Worm (Caenorhabditis elegans): ENCODE measurements around the gene ctsa-4.1.
A peak's percentile ranks its signal among the peaks of the same experiment; 100 is the strongest.

Gene ctsa-4.1

DNA sequence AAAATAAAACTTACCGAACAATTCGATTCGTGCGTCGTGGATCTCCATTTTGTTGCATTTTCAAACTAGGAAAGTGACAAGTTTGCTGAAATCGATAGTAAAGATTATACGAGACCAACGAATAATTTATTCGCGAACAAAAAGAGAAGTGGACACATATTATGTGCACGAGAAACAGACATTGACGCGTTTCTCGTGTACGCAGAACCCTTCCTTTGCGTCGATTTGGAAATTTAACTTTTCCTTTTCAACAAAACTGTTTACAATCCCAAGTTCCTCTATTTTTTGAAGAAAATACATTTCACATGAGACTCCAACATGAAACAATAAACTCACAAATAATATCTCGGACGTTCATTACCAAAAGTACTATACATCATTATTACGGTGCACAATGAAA is 6.0 kb upstream of the ctsa-4.1 start, which contains the start of gene K10B2.4:
K10B2.4 (minus strand) TSS at position 138 of the 400 bp plus-strand sequence.
- TF ChIP-seq ceh-31 (tag; optimal IDR thresholded peaks at IDR 0.05): peak; percentile 30
- peak; percentile 29 for TF ChIP-seq ceh-6 (GFP tag; optimal IDR thresholded peaks at IDR 0.05)
- TF ChIP-seq sox-2 (GFP tag; IDR thresholded peaks at IDR 0.05): no peak
- TF ChIP-seq pqm-1 (tag; optimal IDR thresholded peaks at IDR 0.05): no peak
- TF ChIP-seq ceh-18 (tag; optimal IDR thresholded peaks at IDR 0.05): peak; percentile 32
- TF ChIP-seq ceh-14 (tag; optimal IDR thresholded peaks at IDR 0.05): peak; percentile 29
- no peak for TF ChIP-seq nhr-11 (tag; optimal IDR thresholded peaks at IDR 0.05)
- TF ChIP-seq madf-2 (tag; optimal IDR thresholded peaks at IDR 0.05): no peak
- peak; percentile 49 for TF ChIP-seq tbx-2 (tag; optimal IDR thresholded peaks at IDR 0.05)
- TF ChIP-seq nfya-1 (tag; optimal IDR thresholded peaks at IDR 0.05): peak; percentile 49

DNA sequence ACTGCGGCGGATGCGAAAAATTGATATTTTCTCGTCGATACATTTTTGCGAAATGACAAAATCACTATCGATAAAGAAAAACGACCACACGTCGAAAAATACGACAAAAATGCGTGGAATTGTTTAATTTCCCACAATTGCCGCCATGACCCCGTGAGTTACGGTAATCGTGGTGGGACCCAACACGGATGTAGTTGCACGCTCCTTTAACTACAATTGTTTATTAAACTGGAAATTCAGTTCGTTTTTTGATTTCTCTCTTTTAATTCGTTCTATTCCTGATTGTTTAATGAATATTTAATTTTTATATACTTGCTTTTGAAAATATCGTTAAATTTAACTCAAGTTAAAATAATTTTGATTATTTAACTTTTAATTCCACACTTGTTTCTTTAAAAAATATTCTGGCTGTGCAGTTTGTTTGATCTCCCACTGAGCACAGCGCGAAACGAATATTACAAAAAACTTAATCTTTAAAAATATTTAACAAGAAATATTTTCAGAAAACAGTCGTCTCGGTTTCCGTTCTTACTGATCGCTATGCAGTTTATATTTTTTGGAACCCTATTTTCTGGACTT is 1.5 kb upstream of the ctsa-4.1 start, which contains the start of the genes ani-2 and clec-88:
ani-2 (minus strand) TSS at position 131 of the 579 bp plus-strand sequence.
clec-88 (plus strand) TSS at position 486 of the 579 bp plus-strand sequence.
- TF ChIP-seq ceh-34 (tag; optimal IDR thresholded peaks at IDR 0.05) (no peak), unc-3 (GFP tag; conservative IDR thresholded peaks at IDR 0.05) (no peak), unc-3 (tag; optimal IDR thresholded peaks at IDR 0.05) (no peak), nfya-1 (tag; optimal IDR thresholded peaks at IDR 0.05) (no peak)

DNA sequence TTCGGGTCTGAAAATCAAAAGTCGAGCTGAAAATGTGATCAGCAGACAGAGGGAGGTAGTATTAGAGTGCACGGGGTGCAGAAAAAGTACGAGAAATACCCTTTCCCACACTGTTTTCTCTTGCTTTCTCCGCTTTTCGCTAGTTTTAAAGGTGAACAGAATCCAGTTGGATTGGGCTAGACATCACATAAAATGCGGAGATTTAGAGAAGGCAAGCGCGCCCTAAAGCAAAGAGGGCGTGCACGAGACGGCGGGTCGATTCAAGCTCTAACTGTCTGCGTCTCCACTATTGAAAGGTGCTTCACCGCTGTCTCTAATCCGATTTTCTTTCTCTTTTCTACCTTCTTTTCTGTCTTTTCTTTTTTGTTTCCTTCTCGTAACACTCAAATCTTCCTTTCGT is 3.3 kb downstream of the ctsa-4.1 start:
- TF ChIP-seq fkh-10 (GFP tag; optimal IDR thresholded peaks at IDR 0.05): no peak
- TF ChIP-seq ceh-2 (tag; optimal IDR thresholded peaks at IDR 0.05): no peak
- TF ChIP-seq dmd-4 (tag; optimal IDR thresholded peaks at IDR 0.05; ENCODE audit: borderline replicate concordance): no peak
- no peak for TF ChIP-seq ahr-1 (tag; optimal IDR thresholded peaks at IDR 0.05)
- TF ChIP-seq elt-2 (tag; optimal IDR thresholded peaks at IDR 0.05): no peak
- no peak for TF ChIP-seq sdc-2 (tag; optimal IDR thresholded peaks at IDR 0.05)
- TF ChIP-seq pha-4 (tag; optimal IDR thresholded peaks at IDR 0.05): no peak
- no peak for TF ChIP-seq nhr-11 (tag; optimal IDR thresholded peaks at IDR 0.05)
- no peak for TF ChIP-seq ceh-14 (tag; optimal IDR thresholded peaks at IDR 0.05)
- TF ChIP-seq eyg-1 (tag; optimal IDR thresholded peaks at IDR 0.05): peak; percentile 0
- no peak for TF ChIP-seq pat-9 (tag; optimal IDR thresholded peaks at IDR 0.05)
- TF ChIP-seq pha-2 (tag; optimal IDR thresholded peaks at IDR 0.05): no peak
- no peak for TF ChIP-seq C08G9.2 (tag; optimal IDR thresholded peaks at IDR 0.05)
- no peak for TF ChIP-seq F13H6.1 (tag; optimal IDR thresholded peaks at IDR 0.05)
- no peak for TF ChIP-seq unc-3 (GFP tag; conservative IDR thresholded peaks at IDR 0.05)
- no peak for TF ChIP-seq unc-3 (tag; optimal IDR thresholded peaks at IDR 0.05)
- TF ChIP-seq unc-42 (tag; optimal IDR thresholded peaks at IDR 0.05): peak; percentile 96
- no peak for TF ChIP-seq ztf-16 (tag; optimal IDR thresholded peaks at IDR 0.05)
- no peak for TF ChIP-seq madf-2 (tag; optimal IDR thresholded peaks at IDR 0.05)
- peak; percentile 52 for TF ChIP-seq ets-4 (tag; optimal IDR thresholded peaks at IDR 0.05)
- TF ChIP-seq ceh-22 (tag; optimal IDR thresholded peaks at IDR 0.05): no peak
- TF ChIP-seq syd-9 (tag; optimal IDR thresholded peaks at IDR 0.05): no peak
- TF ChIP-seq K09A11.1 (tag; optimal IDR thresholded peaks at IDR 0.05; ENCODE audit: insufficient read depth): no peak
- TF ChIP-seq ref-2 (tag; optimal IDR thresholded peaks at IDR 0.05): peak; percentile 40
- TF ChIP-seq T23F11.4 (GFP tag; optimal IDR thresholded peaks at IDR 0.05): no peak
- no peak for TF ChIP-seq lin-11 (tag; optimal IDR thresholded peaks at IDR 0.05)
- TF ChIP-seq hlh-6 (tag; optimal IDR thresholded peaks at IDR 0.05): no peak
- no peak for TF ChIP-seq pros-1 (tag; optimal IDR thresholded peaks at IDR 0.05)
- no peak for TF ChIP-seq hlh-8 (tag; optimal IDR thresholded peaks at IDR 0.05)
- no peak for TF ChIP-seq fax-1 (tag; optimal IDR thresholded peaks at IDR 0.05)
- no peak for TF ChIP-seq Y22D7AL.16 (tag; optimal IDR thresholded peaks at IDR 0.05)
- peak; percentile 75 for TF ChIP-seq nfya-1 (tag; optimal IDR thresholded peaks at IDR 0.05)
- TF ChIP-seq fkh-6 (tag; optimal IDR thresholded peaks at IDR 0.05): no peak
- TF ChIP-seq tbx-2 (tag; optimal IDR thresholded peaks at IDR 0.05): peak; percentile 71
- no peak for TF ChIP-seq hlh-15 (tag; optimal IDR thresholded peaks at IDR 0.05)
- TF ChIP-seq mec-3 (tag; optimal IDR thresholded peaks at IDR 0.05; ENCODE audit: borderline replicate concordance): no peak
- peak; percentile 78 for TF ChIP-seq ceh-31 (tag; optimal IDR thresholded peaks at IDR 0.05)
- TF ChIP-seq ceh-24 (tag; optimal IDR thresholded peaks at IDR 0.05): no peak
- TF ChIP-seq hlh-30 (tag; optimal IDR thresholded peaks at IDR 0.05; ENCODE audit: insufficient read depth): peak; percentile 98
- TF ChIP-seq ceh-48 (tag; optimal IDR thresholded peaks at IDR 0.05): peak; percentile 48
- no peak for TF ChIP-seq npax-4 (tag; optimal IDR thresholded peaks at IDR 0.05)
- TF ChIP-seq ceh-45 (GFP tag; IDR thresholded peaks at IDR 0.05): no peak
